Fruit fly (Drosophila melanogaster) whole organism: ENCODE results near the gene jim.

Experiments
- CG8478 ChIP-seq: fragments of >200 bp; optimal IDR thresholded peaks from 2 replicates; lab custom pipeline; 2018; ENCODE audit warnings: inconsistent platforms
- Dll ChIP-seq: fragments of >200 bp; optimal IDR thresholded peaks from 2 replicates; lab custom pipeline; 2017
- EcR ChIP-seq, 2 experiments: fragments of >200 bp; optimal IDR thresholded peaks; 2 replicates each; lab custom pipeline; 2017; ENCODE audit warnings: missing biosample characterization in 2 of 2, missing genetic modification characterization in 2 of 2, missing genetic modification reagents in 2 of 2
- pan ChIP-seq: fragments of >200 bp; optimal IDR thresholded peaks from 2 replicates; lab custom pipeline; 2017
- psq ChIP-seq: fragments of >200 bp; optimal IDR thresholded peaks from 2 replicates; lab custom pipeline; 2017
- usp ChIP-seq: fragments of >200 bp; optimal IDR thresholded peaks from 2 replicates; lab custom pipeline; 2017; ENCODE audit warnings: missing biosample characterization, missing genetic modification characterization, mixed read lengths

DNA sequence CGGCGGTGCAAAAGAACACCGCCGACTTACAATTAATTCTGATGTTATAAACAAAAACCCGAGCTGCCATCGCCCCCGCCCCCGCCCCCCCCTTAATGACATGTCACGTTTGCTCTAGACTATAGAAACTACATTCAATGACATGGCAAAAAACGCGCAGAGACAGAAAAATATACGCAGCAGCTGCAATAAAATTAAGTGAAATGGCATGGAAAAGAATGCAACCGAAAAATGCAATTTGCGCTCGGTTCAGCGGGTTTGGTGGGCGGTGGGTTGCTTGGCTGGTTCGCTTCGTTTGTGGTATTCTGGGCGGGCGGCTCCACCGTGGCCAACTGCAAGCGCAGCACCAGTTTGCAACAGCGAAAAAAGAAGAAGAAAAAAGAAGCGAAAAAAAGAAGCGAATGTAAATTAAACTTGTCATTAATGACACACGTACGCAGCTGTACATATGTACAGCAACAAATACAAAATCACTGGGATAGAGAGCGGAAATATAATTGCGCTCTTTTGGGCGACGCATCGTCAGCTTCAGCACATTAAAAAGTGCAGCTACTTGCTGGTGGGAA, 4.8 kb downstream of the jim start:
- TF ChIP-seq Dll (lab: Kevin White, UChicago) (no peak), usp (GFP tag; lab: Kevin White, UChicago) (no peak), EcR (GFP tag; optimal IDR thresholded peaks at IDR 0.05; lab: Kevin White, UChicago) (no peak), psq (lab: Kevin White, UChicago) (no peak), CG8478 (lab: Kevin White, UChicago) (no peak), pan (lab: Kevin White, UChicago) (no peak)
